Fruit fly (Drosophila melanogaster): Measurements from ENCODE around the gene REPTOR-BP.

- TF ChIP-seq Myc (optimal IDR thresholded peaks at IDR 0.05): no peak
- no peak for TF ChIP-seq Sin3A (optimal IDR thresholded peaks at IDR 0.05)
- TF ChIP-seq ttk (optimal IDR thresholded peaks at IDR 0.05): no peak
- no peak for TF ChIP-seq psq (optimal IDR thresholded peaks at IDR 0.05)
- TF ChIP-seq h (optimal IDR thresholded peaks at IDR 0.05): no peak
- no peak for TF ChIP-seq insv (optimal IDR thresholded peaks at IDR 0.05)
Measured at dm6 chr2L:10277362-10277761, 13.4 kb downstream of the REPTOR-BP start.

Measured in Kc167 (cell line).